Fruit fly (Drosophila melanogaster): Measurements from ENCODE around the gene mop.

DNA sequence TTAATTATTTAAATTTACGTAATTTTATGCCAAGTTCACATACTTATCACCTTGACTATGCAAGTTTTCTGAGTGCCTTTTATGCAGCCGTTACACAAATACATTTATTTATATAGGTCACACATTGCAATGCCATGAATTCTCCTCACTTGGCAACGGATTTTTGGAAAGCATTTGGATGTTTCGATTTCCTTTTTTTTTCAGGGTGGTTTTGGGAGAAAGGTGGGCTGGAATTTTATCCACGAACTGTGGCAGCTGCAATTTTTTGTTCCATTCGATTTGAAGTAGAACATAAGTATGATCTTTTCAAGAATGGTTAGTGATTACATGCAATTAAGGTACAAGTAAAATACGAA is 5.9 kb upstream of the mop start:
- no peak for TF ChIP-seq ttk (optimal IDR thresholded peaks at IDR 0.05)
- no peak for TF ChIP-seq h (optimal IDR thresholded peaks at IDR 0.05)
- TF ChIP-seq Sin3A (optimal IDR thresholded peaks at IDR 0.05), result no peak
- no peak for TF ChIP-seq insv (optimal IDR thresholded peaks at IDR 0.05)

Measured in Kc167 (cell line).